Worm (Caenorhabditis elegans) whole organism, L4 larva: ENCODE measurements around the gene Y61A9LA.3.
"Not testable (repeated sequence)": the region's sequence is repeated elsewhere in the genome, so short reads cannot be mapped to it uniquely, and the experiment has no call there.

Experiments
- ctbp-1 ChIP-seq: fragments of 200-800 bp; sonication (Bioruptor generic); IDR thresholded peaks from 2 replicates; pipeline ENCODE4 v1.3.6; 2022; ENCODE audit warnings: missing genetic modification reagents, missing genetic modification characterization, missing compliant biosample characterization
- lim-7 ChIP-seq: fragments of 200-800 bp; sonication (Bioruptor generic); IDR thresholded peaks from 2 replicates; pipeline ENCODE4 v1.3.6; 2022; ENCODE audit warnings: missing genetic modification characterization, missing compliant biosample characterization
- pha-4 ChIP-seq, 2 experiments: fragments of 150-350 bp in 1 of 2; fragments of 200-800 bp in 1 of 2; sonication (Bioruptor generic) in 1 of 2; IDR thresholded peaks in 1 of 2; optimal IDR thresholded peaks in 1 of 2; 2 replicates each; pipeline versions ENCODE4 v1.3.6 to Lab custom; 2014 to 2022; ENCODE audit warnings: missing genetic modification characterization in 2 of 2, missing genetic modification reagents in 2 of 2, missing biosample characterization in 1 of 2, missing compliant biosample characterization in 1 of 2
- tra-1 ChIP-seq: fragments of 200-800 bp; sonication (Bioruptor generic); IDR thresholded peaks from 2 replicates; pipeline ENCODE4 v1.3.6; 2022; ENCODE audit warnings: missing genetic modification reagents, missing genetic modification characterization, missing compliant biosample characterization

Y61A9LA.3 gene

DNA sequence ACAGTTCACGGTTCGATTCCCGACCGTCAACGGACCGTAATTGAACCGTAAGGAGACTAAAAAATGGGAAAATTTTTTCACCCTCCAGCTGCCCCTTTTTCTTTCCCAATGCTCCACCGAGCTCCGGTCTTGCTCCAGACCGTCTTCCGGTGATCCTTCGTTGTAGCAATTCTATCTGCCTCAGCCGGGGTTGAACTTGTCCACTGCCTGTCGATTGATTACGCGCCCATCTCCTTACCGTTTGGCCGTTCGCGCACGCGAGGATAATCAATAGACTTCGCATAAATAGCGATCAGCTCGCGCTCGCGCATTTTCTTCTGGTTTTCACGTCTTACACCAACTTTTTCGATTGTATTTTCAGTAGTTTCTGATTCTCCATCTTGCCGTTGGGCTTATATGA lies 61.9 kb downstream of the Y61A9LA.3 start (continued):
- TF ChIP-seq pha-4 (GFP tag; IDR thresholded peaks at IDR 0.05; lab: Robert Waterston, UW), result peak; percentile 79
- TF ChIP-seq pha-4 (tag; optimal IDR thresholded peaks at IDR 0.05; lab: Kevin White, UChicago), result not testable (repeated sequence)
- peak; percentile 80 for TF ChIP-seq lim-7 (GFP tag; lab: Robert Waterston, UW)
- 0 out of 2 replicates have a peak, but pooled peaks have one; percentile 42 for TF ChIP-seq ctbp-1 (GFP tag; lab: Robert Waterston, UW)
- 0 out of 2 replicates have a peak, but pooled peaks have one; percentile 51 for TF ChIP-seq tra-1 (GFP tag; lab: Robert Waterston, UW)
- TF ChIP-seq, all 104 proteins: peak for 30; not testable (repeated sequence) for 74
